Worm (Caenorhabditis elegans): Measurements from ENCODE around the gene F25H9.6.

The F25H9.6 gene

ce11 chrV:13468190-13468765 is at the start of gene F25H9.6, which contains the start of gene F25H9.7:
TSS of gene F25H9.6 (minus strand) at chrV:13468361.
TSS of gene F25H9.7 (plus strand) at chrV:13468376.
- TF ChIP-seq B0019.2 (GFP tag; conservative IDR thresholded peaks at IDR 0.05) (no peak), zim-3 (tag; optimal IDR thresholded peaks at IDR 0.05) (peak; percentile 90), lsl-1 (GFP tag; optimal IDR thresholded peaks at IDR 0.05) (peak; percentile 52), unc-62 (GFP tag; optimal IDR thresholded peaks at IDR 0.05) (no peak), B0261.1 (tag; optimal IDR thresholded peaks at IDR 0.05) (peak; percentile 11), F39B2.1 (GFP tag; IDR thresholded peaks at IDR 0.05) (0 out of 2 replicates have a peak, but pooled peaks have one; percentile 45), die-1 (tag; optimal IDR thresholded peaks at IDR 0.05) (no peak), F37B4.10 (GFP tag; IDR thresholded peaks at IDR 0.05) (no peak), lin-40 (tag; optimal IDR thresholded peaks at IDR 0.05) (peak; percentile 77), B0336.3 (GFP tag; IDR thresholded peaks at IDR 0.05) (peak; percentile 57; the same call in 1 of the 2 replicates), rpc-1 (optimal IDR thresholded peaks at IDR 0.05) (no peak), rpc-1 (tag; optimal IDR thresholded peaks at IDR 0.05) (no peak), snpc-1.1 (tag; optimal IDR thresholded peaks at IDR 0.05; ENCODE audit: insufficient read depth) (no peak), dpl-1 (GFP tag; optimal IDR thresholded peaks at IDR 0.05) (no peak), Y67H2A.10 (GFP tag; conservative IDR thresholded peaks at IDR 0.05) (0 out of 2 replicates have a peak, but pooled peaks have one; percentile 45), F23B12.7 (tag; optimal IDR thresholded peaks at IDR 0.05; ENCODE audit: insufficient read depth) (peak; percentile 16), B0035.1 (tag; optimal IDR thresholded peaks at IDR 0.05) (peak; percentile 42), snpc-4 (GFP tag; optimal IDR thresholded peaks at IDR 0.05) (no peak), snpc-4 (tag; optimal IDR thresholded peaks at IDR 0.05) (peak in 1 of 4 experiments; percentile 54), nfya-1 (tag; optimal IDR thresholded peaks at IDR 0.05; ENCODE audit: borderline replicate concordance, insufficient read depth) (no peak), mcd-1 (GFP tag; IDR thresholded peaks at IDR 0.05) (peak; percentile 82), F33H1.4 (GFP tag; IDR thresholded peaks at IDR 0.05) (peak; percentile 58), madf-6 (GFP tag; IDR thresholded peaks at IDR 0.05) (peak; percentile 79), Y53G8AR.9 (GFP tag; conservative IDR thresholded peaks at IDR 0.05) (no peak), ceh-27 (GFP tag; optimal IDR thresholded peaks at IDR 0.05) (peak; percentile 95), mel-28 (tag; optimal IDR thresholded peaks at IDR 0.05; ENCODE audit: borderline replicate concordance) (no peak), lsy-27 (tag; optimal IDR thresholded peaks at IDR 0.05; ENCODE audit: borderline replicate concordance, insufficient read depth) (no peak), mes-4 (tag; optimal IDR thresholded peaks at IDR 0.05) (no peak), tbp1 (GFP tag; optimal IDR thresholded peaks at IDR 0.05) (peak; percentile 58), ztf-22 (GFP tag; optimal IDR thresholded peaks at IDR 0.05) (peak; percentile 39), hsf-1 (GFP tag; IDR thresholded peaks at IDR 0.05) (peak; percentile 60; the same call in 1 of the 2 replicates), ztf-28 (GFP tag; IDR thresholded peaks at IDR 0.05) (0 out of 2 replicates have a peak, but pooled peaks have one; percentile 70), nhr-179 (tag; optimal IDR thresholded peaks at IDR 0.05) (no peak), lin-26 (GFP tag; IDR thresholded peaks at IDR 0.05) (no peak), lin-35 (GFP tag; optimal IDR thresholded peaks at IDR 0.05) (peak in 1 of 3 experiments; percentile 64), F57C9.4 (tag; optimal IDR thresholded peaks at IDR 0.05) (peak; percentile 24), atf-7 (tag; optimal IDR thresholded peaks at IDR 0.05) (peak; percentile 44), sea-2 (GFP tag; IDR thresholded peaks at IDR 0.05) (peak; percentile 47; the same call in 1 of the 2 replicates), nhr-90 (tag; optimal IDR thresholded peaks at IDR 0.05) (no peak), nhr-27 (tag; optimal IDR thresholded peaks at IDR 0.05) (peak; percentile 46), efl-1 (GFP tag; optimal IDR thresholded peaks at IDR 0.05) (no peak), repo-1 (tag; optimal IDR thresholded peaks at IDR 0.05) (peak; percentile 58), sptf-2 (GFP tag; optimal IDR thresholded peaks at IDR 0.05) (no peak), ztf-18 (tag; optimal IDR thresholded peaks at IDR 0.05) (peak; percentile 12), egrh-3 (GFP tag; IDR thresholded peaks at IDR 0.05) (no peak; the same call in 1 of the 2 replicates), mxl-1 (tag; optimal IDR thresholded peaks at IDR 0.05) (no peak), ceh-58 (GFP tag; IDR thresholded peaks at IDR 0.05) (no peak), hlh-12 (tag; optimal IDR thresholded peaks at IDR 0.05) (no peak)
